Worm (Caenorhabditis elegans): ENCODE measurements around the gene catp-4.

The catp-4 gene

DNA sequence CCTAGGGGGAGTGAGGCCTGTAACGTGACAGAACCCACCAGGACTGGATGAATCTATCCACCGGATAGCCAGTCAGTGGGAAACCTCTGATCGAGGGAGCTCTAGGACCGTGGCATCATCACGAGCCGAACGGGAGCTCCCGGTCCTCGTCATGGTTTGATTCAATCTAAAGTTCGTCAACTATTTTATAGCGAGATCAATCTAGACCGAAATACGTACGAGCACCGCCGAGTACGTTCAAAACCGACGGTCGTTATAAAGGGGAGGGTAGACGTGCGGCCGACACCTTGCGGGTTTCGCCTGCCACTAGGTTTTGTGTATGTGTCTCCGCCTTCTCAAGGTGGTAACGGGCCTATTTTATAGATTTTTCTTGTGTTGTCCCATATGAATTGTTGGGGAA lies 48.0 kb downstream of the catp-4 start:
- TF ChIP-seq elt-2 (tag; optimal IDR thresholded peaks at IDR 0.05): peak; percentile 19

DNA sequence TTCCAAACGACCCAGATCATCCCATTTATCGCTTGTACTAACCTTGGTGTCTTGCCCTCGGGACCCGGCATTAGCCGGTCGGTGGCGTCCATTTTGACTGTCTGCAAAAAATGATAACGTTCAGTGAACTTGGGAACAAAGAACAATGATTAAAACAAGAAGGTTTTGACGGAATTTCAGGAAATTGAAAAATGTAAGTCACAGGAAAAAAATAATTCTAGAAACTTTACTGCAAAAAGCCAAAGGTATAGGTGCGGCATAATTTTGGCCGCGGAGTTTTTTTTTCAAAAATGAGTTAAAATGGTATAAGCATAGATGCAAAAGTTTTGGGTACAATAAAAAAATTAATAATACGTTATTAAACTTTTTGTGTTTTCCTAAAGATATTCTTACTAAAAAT lies 50.6 kb downstream of the catp-4 start, which contains the start of gene atgp-2:
Gene atgp-2, minus strand, starts transcription at position 101 of the 400 bp plus-strand sequence.
- TF ChIP-seq ahr-1 (tag; optimal IDR thresholded peaks at IDR 0.05) (no peak), sdc-2 (tag; optimal IDR thresholded peaks at IDR 0.05) (no peak), unc-42 (tag; optimal IDR thresholded peaks at IDR 0.05) (no peak), zip-5 (tag; optimal IDR thresholded peaks at IDR 0.05) (no peak), ceh-34 (tag; optimal IDR thresholded peaks at IDR 0.05) (no peak), pros-1 (tag; optimal IDR thresholded peaks at IDR 0.05) (no peak), che-1 (tag; optimal IDR thresholded peaks at IDR 0.05) (no peak), pax-1 (tag; optimal IDR thresholded peaks at IDR 0.05) (no peak), tbx-2 (tag; optimal IDR thresholded peaks at IDR 0.05) (no peak), C08G9.2 (tag; optimal IDR thresholded peaks at IDR 0.05) (no peak)

DNA sequence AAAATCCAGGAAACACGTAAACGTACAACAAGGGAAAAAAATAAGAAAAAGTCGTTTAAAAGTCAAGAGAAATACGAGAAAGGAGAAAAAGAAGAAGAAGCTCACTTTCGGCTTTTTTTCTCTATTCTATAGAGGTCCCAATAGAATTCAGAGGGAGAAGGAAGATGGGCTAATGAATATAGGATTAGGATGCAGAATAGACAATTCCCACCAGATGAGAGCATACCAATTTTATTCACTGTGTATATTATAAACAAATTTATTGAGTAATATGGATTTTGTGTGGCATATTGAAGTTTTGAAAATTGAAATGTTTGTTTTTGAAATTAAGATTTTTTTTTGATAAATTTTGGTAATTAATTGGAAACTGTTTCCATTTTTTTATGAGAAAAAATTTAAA lies 51.1 kb downstream of the catp-4 start:
- TF ChIP-seq unc-42 (tag; optimal IDR thresholded peaks at IDR 0.05) (peak; percentile 59), elt-4 (tag; optimal IDR thresholded peaks at IDR 0.05) (no peak)

DNA sequence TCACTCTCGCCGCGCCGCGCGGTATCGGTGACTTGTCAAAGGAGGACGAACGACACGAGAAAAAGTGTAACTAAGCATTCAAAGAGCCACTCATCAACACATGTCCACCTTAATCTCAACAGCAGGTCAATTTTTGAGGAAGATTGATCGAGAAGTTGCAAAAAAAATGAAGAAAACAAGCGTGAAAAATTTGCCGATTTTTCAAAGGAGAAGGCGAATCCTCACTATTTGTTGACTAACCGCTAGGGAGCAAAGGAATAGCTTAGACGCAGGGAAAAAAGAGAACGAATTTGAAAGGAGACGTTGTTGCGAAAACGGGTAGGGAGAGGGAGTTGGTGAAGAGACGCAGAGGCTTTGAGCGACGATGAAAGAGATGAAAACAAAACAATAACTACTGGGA lies 51.9 kb downstream of the catp-4 start:
- TF ChIP-seq pqm-1 (tag; optimal IDR thresholded peaks at IDR 0.05) (no peak), T23F11.4 (GFP tag; optimal IDR thresholded peaks at IDR 0.05) (no peak), nhr-11 (tag; optimal IDR thresholded peaks at IDR 0.05) (no peak), pax-1 (tag; optimal IDR thresholded peaks at IDR 0.05) (no peak), unc-3 (GFP tag; conservative IDR thresholded peaks at IDR 0.05) (no peak), unc-3 (tag; optimal IDR thresholded peaks at IDR 0.05) (no peak), ceh-45 (GFP tag; IDR thresholded peaks at IDR 0.05) (no peak), C38D4.7 (GFP tag; optimal IDR thresholded peaks at IDR 0.05) (no peak), tbx-2 (tag; optimal IDR thresholded peaks at IDR 0.05) (peak; percentile 12), che-1 (tag; optimal IDR thresholded peaks at IDR 0.05) (no peak), K09A11.1 (tag; optimal IDR thresholded peaks at IDR 0.05; ENCODE audit: insufficient read depth) (no peak), unc-55 (GFP tag; optimal IDR thresholded peaks at IDR 0.05) (peak; percentile 88), ceh-19 (GFP tag; optimal IDR thresholded peaks at IDR 0.05) (no peak), dve-1 (tag; optimal IDR thresholded peaks at IDR 0.05) (peak; percentile 17), unc-42 (tag; optimal IDR thresholded peaks at IDR 0.05) (no peak), elt-4 (tag; optimal IDR thresholded peaks at IDR 0.05) (no peak), zip-5 (tag; optimal IDR thresholded peaks at IDR 0.05) (no peak), ceh-2 (tag; optimal IDR thresholded peaks at IDR 0.05) (no peak), ceh-6 (GFP tag; optimal IDR thresholded peaks at IDR 0.05) (no peak), hlh-8 (tag; optimal IDR thresholded peaks at IDR 0.05) (no peak), fax-1 (tag; optimal IDR thresholded peaks at IDR 0.05) (no peak), ceh-18 (tag; optimal IDR thresholded peaks at IDR 0.05) (peak; percentile 64), ceh-30 (tag; optimal IDR thresholded peaks at IDR 0.05) (no peak), gmeb-2 (tag; optimal IDR thresholded peaks at IDR 0.05) (no peak), ceh-9 (tag; optimal IDR thresholded peaks at IDR 0.05) (no peak), ceh-34 (tag; optimal IDR thresholded peaks at IDR 0.05) (peak; percentile 65), mec-3 (tag; optimal IDR thresholded peaks at IDR 0.05; ENCODE audit: borderline replicate concordance) (no peak), C08G9.2 (tag; optimal IDR thresholded peaks at IDR 0.05) (no peak), tbx-7 (tag; optimal IDR thresholded peaks at IDR 0.05) (no peak), dmd-4 (tag; optimal IDR thresholded peaks at IDR 0.05; ENCODE audit: borderline replicate concordance) (no peak), fkh-10 (GFP tag; optimal IDR thresholded peaks at IDR 0.05) (no peak), ceh-31 (tag; optimal IDR thresholded peaks at IDR 0.05) (peak; percentile 35), pag-3 (tag; optimal IDR thresholded peaks at IDR 0.05; ENCODE audit: borderline replicate concordance) (no peak), hlh-6 (tag; optimal IDR thresholded peaks at IDR 0.05) (no peak), ceh-24 (tag; optimal IDR thresholded peaks at IDR 0.05) (no peak), lim-6 (tag; optimal IDR thresholded peaks at IDR 0.05) (no peak), F13H6.1 (tag; optimal IDR thresholded peaks at IDR 0.05) (no peak), nfya-1 (tag; optimal IDR thresholded peaks at IDR 0.05) (peak; percentile 30), odd-2 (tag; optimal IDR thresholded peaks at IDR 0.05) (no peak), Y22D7AL.16 (tag; optimal IDR thresholded peaks at IDR 0.05) (no peak), pat-9 (tag; optimal IDR thresholded peaks at IDR 0.05) (no peak), elt-2 (tag; optimal IDR thresholded peaks at IDR 0.05) (no peak)

All from whole organism, late embryonic.